Worm (Caenorhabditis elegans) whole organism, mixed stage, embryonic: ENCODE results near the gene clec-150.

ENCODE experiments used
- bed-3 ChIP-seq: fragments of 200-800 bp; sonication (Bioruptor generic); optimal IDR thresholded peaks from 3 replicates; lab custom pipeline; 2018; ENCODE audit warnings: mild to moderate bottlenecking, missing genetic modification characterization, moderate library complexity, missing compliant biosample characterization
- blmp-1 ChIP-seq: fragments of 150-350 bp; optimal IDR thresholded peaks from 2 replicates; lab custom pipeline; 2014; ENCODE audit warnings: missing biosample characterization, missing genetic modification characterization
- cnd-1 ChIP-seq: fragments of 200-800 bp; sonication (Bioruptor generic); optimal IDR thresholded peaks from 2 replicates; lab custom pipeline; 2018; ENCODE audit warnings: mild to moderate bottlenecking, missing genetic modification characterization, missing compliant biosample characterization
- lin-13 ChIP-seq: fragments of 150-350 bp; optimal IDR thresholded peaks from 2 replicates; lab custom pipeline; 2014; ENCODE audit warnings: missing biosample characterization, missing genetic modification characterization
- lsy-2 ChIP-seq: fragments of 150-350 bp; optimal IDR thresholded peaks from 2 replicates; lab custom pipeline; 2014; ENCODE audit warnings: missing biosample characterization, missing genetic modification characterization
- mep-1 ChIP-seq: fragments of 150-350 bp; optimal IDR thresholded peaks from 2 replicates; lab custom pipeline; 2017; ENCODE audit warnings: missing biosample characterization, missing genetic modification reagents, missing genetic modification characterization, inconsistent platforms
- nhr-12 ChIP-seq: fragments of 150-350 bp; optimal IDR thresholded peaks from 2 replicates; lab custom pipeline; 2014; ENCODE audit warnings: missing biosample characterization, missing genetic modification characterization
- nhr-237 ChIP-seq: fragments of 150-350 bp; optimal IDR thresholded peaks from 2 replicates; lab custom pipeline; 2014; ENCODE audit warnings: missing biosample characterization, missing genetic modification characterization

ce11 chrIII:996564-996963, 5.9 kb upstream of the clec-150 start:
- TF ChIP-seq mep-1 (tag; lab: Kevin White, UChicago): no peak
- no peak for TF ChIP-seq nhr-237 (tag; lab: Kevin White, UChicago)
- no peak for TF ChIP-seq bed-3 (GFP tag; lab: Kevin White, UChicago)
- TF ChIP-seq cnd-1 (tag; lab: Kevin White, UChicago): no peak
- no peak for TF ChIP-seq lin-13 (tag; lab: Kevin White, UChicago)
- no peak for TF ChIP-seq nhr-12 (tag; lab: Kevin White, UChicago)
- TF ChIP-seq blmp-1 (tag; lab: Kevin White, UChicago): no peak
- no peak for TF ChIP-seq lsy-2
